Fruit fly (Drosophila melanogaster) whole organism, prepupa: Measurements from ENCODE around the gene Shmt.

Source experiments
- CG10631 ChIP-seq: fragments of 200-800 bp; sonication (Bioruptor generic); optimal IDR thresholded peaks from 2 replicates; lab custom pipeline; 2016; ENCODE audit warnings: missing biosample characterization, missing genetic modification characterization
- CG10669 ChIP-seq: fragments of 200-800 bp; sonication (Bioruptor generic); optimal IDR thresholded peaks from 3 replicates; lab custom pipeline; 2018; ENCODE audit warnings: missing biosample characterization, mild to moderate bottlenecking, missing genetic modification characterization, moderate library complexity
- CG11902 ChIP-seq: fragments of 200-800 bp; sonication (Bioruptor generic); optimal IDR thresholded peaks from 3 replicates; lab custom pipeline; 2016; ENCODE audit warnings: missing biosample characterization, missing genetic modification characterization
- CG1621 ChIP-seq: fragments of 200-800 bp; sonication (Bioruptor generic); optimal IDR thresholded peaks from 3 replicates; lab custom pipeline; 2018; ENCODE audit warnings: missing biosample characterization, mild to moderate bottlenecking, missing genetic modification characterization
- CG16779 ChIP-seq: fragments of 200-800 bp; sonication (Bioruptor generic); optimal IDR thresholded peaks from 3 replicates; lab custom pipeline; 2017; ENCODE audit warnings: missing biosample characterization, mild to moderate bottlenecking, missing genetic modification characterization
- CG3032 ChIP-seq: fragments of 200-800 bp; optimal IDR thresholded peaks from 2 replicates; lab custom pipeline; 2019; ENCODE audit warnings: missing biosample characterization, mild to moderate bottlenecking, missing genetic modification characterization, moderate library complexity
- CG31627 ChIP-seq: fragments of 200-800 bp; sonication (Bioruptor generic); optimal IDR thresholded peaks from 3 replicates; lab custom pipeline; 2016; ENCODE audit warnings: missing biosample characterization, missing genetic modification characterization
- CG32006 ChIP-seq: fragments of 200-800 bp; sonication (Bioruptor generic); optimal IDR thresholded peaks from 3 replicates; lab custom pipeline; 2017; ENCODE audit warnings: missing biosample characterization, mild to moderate bottlenecking, missing genetic modification characterization
- CG34406 ChIP-seq: fragments of 200-800 bp; sonication (Bioruptor generic); optimal IDR thresholded peaks from 3 replicates; lab custom pipeline; 2016; ENCODE audit warnings: missing biosample characterization, missing genetic modification characterization
- CG3919 ChIP-seq: fragments of 200-800 bp; sonication (Bioruptor generic); optimal IDR thresholded peaks from 3 replicates; lab custom pipeline; 2016; ENCODE audit warnings: missing biosample characterization, missing genetic modification characterization
- CG6854 ChIP-seq: fragments of 200-800 bp; sonication (Bioruptor generic); optimal IDR thresholded peaks from 2 replicates; lab custom pipeline; 2017; ENCODE audit warnings: missing biosample characterization, mild to moderate bottlenecking, missing genetic modification characterization
- CG7368 ChIP-seq: fragments of 200-800 bp; sonication (Bioruptor generic); optimal IDR thresholded peaks from 3 replicates; lab custom pipeline; 2016; ENCODE audit warnings: missing biosample characterization, missing genetic modification characterization
- CG8119 ChIP-seq: fragments of 200-800 bp; sonication (Bioruptor generic); IDR thresholded peaks from 3 replicates; pipeline ENCODE4 v1.3.6; 2022; ENCODE audit warnings: missing biosample characterization, missing genetic modification characterization
- CG8632 ChIP-seq: fragments of 200-800 bp; sonication (Bioruptor generic); optimal IDR thresholded peaks from 3 replicates; lab custom pipeline; 2016; ENCODE audit warnings: missing biosample characterization, missing genetic modification characterization
- CG9139 ChIP-seq: fragments of 200-800 bp; sonication (Bioruptor generic); optimal IDR thresholded peaks from 3 replicates; lab custom pipeline; 2017; ENCODE audit warnings: missing biosample characterization, mild to moderate bottlenecking, missing genetic modification characterization
- Eip78C ChIP-seq: fragments of 200-800 bp; sonication (Bioruptor generic); peaks from one replicate; lab custom pipeline; 2016; ENCODE audit warnings: missing biosample characterization, missing genetic modification characterization
- Eip93F ChIP-seq: fragments of 200-800 bp; sonication (Bioruptor generic); optimal IDR thresholded peaks from 2 replicates; lab custom pipeline; 2016; ENCODE audit warnings: missing biosample characterization, mild to moderate bottlenecking, missing genetic modification characterization
- Ets96B ChIP-seq: fragments of 200-800 bp; optimal IDR thresholded peaks from 2 replicates; lab custom pipeline; 2019; ENCODE audit warnings: missing biosample characterization, mild to moderate bottlenecking, missing genetic modification characterization, moderate library complexity
- Hr39 ChIP-seq: fragments of 200-800 bp; sonication (Bioruptor generic); optimal IDR thresholded peaks from 2 replicates; lab custom pipeline; 2016; ENCODE audit warnings: missing biosample characterization, missing genetic modification characterization
- Lpt ChIP-seq: fragments of 200-800 bp; sonication (Bioruptor generic); optimal IDR thresholded peaks from 3 replicates; lab custom pipeline; 2016; ENCODE audit warnings: missing biosample characterization, missing genetic modification characterization
- Met ChIP-seq: fragments of 200-800 bp; sonication (Bioruptor generic); optimal IDR thresholded peaks from 3 replicates; lab custom pipeline; 2016; ENCODE audit warnings: missing biosample characterization, missing genetic modification characterization
- OdsH ChIP-seq: fragments of 200-800 bp; sonication (Bioruptor generic); optimal IDR thresholded peaks from 3 replicates; lab custom pipeline; 2016; ENCODE audit warnings: missing biosample characterization, missing genetic modification characterization
- Sox15 ChIP-seq: fragments of 200-800 bp; sonication (Bioruptor generic); optimal IDR thresholded peaks from 3 replicates; lab custom pipeline; 2016; ENCODE audit warnings: missing biosample characterization, missing genetic modification characterization
- achi ChIP-seq: fragments of 200-800 bp; sonication (Bioruptor generic); optimal IDR thresholded peaks from 3 replicates; lab custom pipeline; 2016; ENCODE audit warnings: missing biosample characterization, missing genetic modification characterization
- cyc ChIP-seq: fragments of 200-800 bp; sonication (Bioruptor generic); optimal IDR thresholded peaks from 3 replicates; lab custom pipeline; 2016; ENCODE audit warnings: missing biosample characterization, missing genetic modification characterization
- dac ChIP-seq: fragments of 200-800 bp; sonication (Bioruptor generic); optimal IDR thresholded peaks from 2 replicates; lab custom pipeline; 2017; ENCODE audit warnings: missing biosample characterization, mild to moderate bottlenecking, missing genetic modification characterization
- dsx ChIP-seq: fragments of 200-800 bp; optimal IDR thresholded peaks from 3 replicates; lab custom pipeline; 2019; ENCODE audit warnings: missing biosample characterization, mild to moderate bottlenecking, missing genetic modification characterization, moderate library complexity; ENCODE audit not compliant: poor library complexity, severe bottlenecking
- fd59A ChIP-seq: fragments of 200-800 bp; sonication (Bioruptor generic); optimal IDR thresholded peaks from 2 replicates; lab custom pipeline; 2017; ENCODE audit warnings: missing biosample characterization, mild to moderate bottlenecking, missing genetic modification characterization, missing genetic modification reagents
- fd85E ChIP-seq: fragments of 200-800 bp; sonication (Bioruptor generic); optimal IDR thresholded peaks from 3 replicates; lab custom pipeline; 2016; ENCODE audit warnings: missing biosample characterization, missing genetic modification characterization
- fkh ChIP-seq: fragments of 200-800 bp; sonication (Bioruptor generic); optimal IDR thresholded peaks from 3 replicates; lab custom pipeline; 2017; ENCODE audit warnings: missing biosample characterization, mild to moderate bottlenecking, missing genetic modification characterization, moderate library complexity
- lz ChIP-seq: fragments of 200-800 bp; sonication (Bioruptor generic); optimal IDR thresholded peaks from 3 replicates; lab custom pipeline; 2016; ENCODE audit warnings: missing biosample characterization, missing genetic modification characterization
- net ChIP-seq: fragments of 200-800 bp; sonication (Bioruptor generic); optimal IDR thresholded peaks from 3 replicates; lab custom pipeline; 2016; ENCODE audit warnings: missing biosample characterization, missing genetic modification characterization
- salr ChIP-seq, 2 experiments: fragments of 200-800 bp; sonication (Bioruptor generic); optimal IDR thresholded peaks; 3 replicates each; lab custom pipeline; 2016 to 2018; ENCODE audit warnings: missing biosample characterization in 2 of 2, missing genetic modification characterization in 2 of 2, mild to moderate bottlenecking in 1 of 2
- ss ChIP-seq, 2 experiments: fragments of 200-800 bp; sonication (Bioruptor generic); optimal IDR thresholded peaks; 2 replicates in 1 of 2; 3 replicates in 1 of 2; lab custom pipeline; 2017 to 2018; ENCODE audit warnings: mild to moderate bottlenecking in 2 of 2, missing biosample characterization in 2 of 2, missing genetic modification characterization in 2 of 2, moderate library complexity in 1 of 2
- vri ChIP-seq: fragments of 200-800 bp; sonication (Bioruptor generic); optimal IDR thresholded peaks from 3 replicates; lab custom pipeline; 2016; ENCODE audit warnings: missing biosample characterization, mild to moderate bottlenecking, missing genetic modification characterization

Shmt gene

dm6 chrX:5879543-5879943, 37.1 kb downstream of the Shmt start, which contains the start of the genes Usp30 and CG16721 (continued):
- peak; percentile 57 for TF ChIP-seq Met (GFP tag; lab: Kevin White, UChicago)
- TF ChIP-seq Sox15 (GFP tag; lab: Kevin White, UChicago) = no peak
- peak; percentile 53 for TF ChIP-seq achi (GFP tag; lab: Kevin White, UChicago)
- no peak for TF ChIP-seq CG6854
- no peak for TF ChIP-seq Lpt
- peak; percentile 30 for TF ChIP-seq fd85E (GFP tag; lab: Kevin White, UChicago)
- no peak for TF ChIP-seq fkh (GFP tag; lab: Kevin White, UChicago)
- TF ChIP-seq CG16779 (tag; lab: Kevin White, UChicago) = no peak
- peak; percentile 57 for TF ChIP-seq CG31627 (GFP tag; lab: Kevin White, UChicago)
- TF ChIP-seq dsx (GFP tag; lab: Kevin White, UChicago) = peak; percentile 77
- TF ChIP-seq CG3919 (GFP tag; lab: Kevin White, UChicago) = peak; percentile 51
- peak; percentile 20 for TF ChIP-seq fd59A (GFP tag; lab: Kevin White, UChicago)
- TF ChIP-seq CG8119 (GFP tag; lab: Robert Waterston, UW) = no peak
- TF ChIP-seq ss (GFP tag; optimal IDR thresholded peaks at IDR 0.05; lab: Kevin White, UChicago) = no peak
- peak; percentile 67 for TF ChIP-seq Eip78C (GFP tag; lab: Kevin White, UChicago)
- no peak for TF ChIP-seq CG10669 (GFP tag; lab: Kevin White, UChicago)
- peak; percentile 49 for TF ChIP-seq Hr39 (GFP tag; lab: Kevin White, UChicago)
- peak; percentile 67 for TF ChIP-seq lz
- no peak for TF ChIP-seq Eip93F
- peak; percentile 61 for TF ChIP-seq cyc (GFP tag; lab: Kevin White, UChicago)
- peak; percentile 7 for TF ChIP-seq CG7368 (GFP tag; lab: Kevin White, UChicago)
- peak; percentile 20 for TF ChIP-seq CG3032 (tag; lab: Kevin White, UChicago)
- TF ChIP-seq vri (GFP tag; lab: Kevin White, UChicago) = no peak
- no peak for TF ChIP-seq CG11902 (GFP tag; lab: Kevin White, UChicago)
- no peak for TF ChIP-seq OdsH (GFP tag; lab: Kevin White, UChicago)
- TF ChIP-seq CG34406 = peak; percentile 10
- TF ChIP-seq CG8632 (GFP tag; lab: Kevin White, UChicago) = peak; percentile 8

- TF ChIP-seq dac (GFP tag; lab: Kevin White, UChicago) (no peak), vri (GFP tag; lab: Kevin White, UChicago) (no peak), Eip78C (GFP tag; lab: Kevin White, UChicago) (peak; percentile 13), CG10631 (GFP tag; lab: Kevin White, UChicago) (no peak), CG16779 (tag; lab: Kevin White, UChicago) (no peak), cyc (GFP tag; lab: Kevin White, UChicago) (no peak), salr (GFP tag; optimal IDR thresholded peaks at IDR 0.05; lab: Kevin White, UChicago) (no peak), CG3032 (tag; lab: Kevin White, UChicago) (no peak), Ets96B (tag; lab: Kevin White, UChicago) (no peak), CG1621 (tag; lab: Kevin White, UChicago) (peak; percentile 90), CG9139 (GFP tag; lab: Kevin White, UChicago) (no peak)
- TF ChIP-seq, all 60 proteins: peak for 2
These were observed 40.0 kb downstream of the Shmt start, which contains the start of gene mof for dm6 chrX:5876584-5876983. mof (minus strand) TSS chrX:5876853.

dm6 chrX:5873164-5873563, 43.4 kb downstream of the Shmt start, which contains the start of gene GAA1:
GAA1 (minus strand) TSS chrX:5873357.
- TF ChIP-seq net (GFP tag; lab: Kevin White, UChicago) = no peak
- TF ChIP-seq CG3032 (tag; lab: Kevin White, UChicago) = no peak
- no peak for TF ChIP-seq Lpt
- no peak for TF ChIP-seq dac (GFP tag; lab: Kevin White, UChicago)
- TF ChIP-seq CG32006 (GFP tag; lab: Kevin White, UChicago) = no peak
- TF ChIP-seq CG1621 (tag; lab: Kevin White, UChicago) = peak; percentile 2
